Worm (Caenorhabditis elegans) whole organism, L3 larva: Measurements from ENCODE around the gene nlp-43.

ENCODE experiments used
- ceh-82 ChIP-seq: fragments of 150-350 bp; optimal IDR thresholded peaks from 2 replicates; lab custom pipeline; 2014; ENCODE audit warnings: missing biosample characterization, missing genetic modification characterization
- daf-12 ChIP-seq: fragments of 150-350 bp; optimal IDR thresholded peaks from 2 replicates; lab custom pipeline; 2014; ENCODE audit warnings: missing biosample characterization, missing genetic modification reagents, missing genetic modification characterization
- egl-27 ChIP-seq: sonication (generic microtip); optimal IDR thresholded peaks from 4 replicates; lab custom pipeline; 2017; ENCODE audit warnings: missing biosample characterization, missing genetic modification reagents, missing genetic modification characterization
- elt-2 ChIP-seq: sonication (generic microtip); optimal IDR thresholded peaks from 2 replicates; lab custom pipeline; 2016; ENCODE audit warnings: missing genetic modification reagents, mild to moderate bottlenecking, missing genetic modification characterization, missing compliant biosample characterization
- eor-1 ChIP-seq, 2 experiments: fragments of 150-350 bp; optimal IDR thresholded peaks; 2 replicates each; lab custom pipeline; 2014 to 2018; ENCODE audit warnings: missing biosample characterization in 2 of 2, missing genetic modification characterization in 2 of 2
- mdl-1 ChIP-seq: fragments of 150-350 bp; optimal IDR thresholded peaks from 2 replicates; lab custom pipeline; 2014; ENCODE audit warnings: missing biosample characterization, missing genetic modification characterization
- nhr-11 ChIP-seq: fragments of 150-350 bp; optimal IDR thresholded peaks from 2 replicates; lab custom pipeline; 2014; ENCODE audit warnings: missing biosample characterization, missing genetic modification characterization
- nhr-67 ChIP-seq: fragments of 150-350 bp; optimal IDR thresholded peaks from 2 replicates; lab custom pipeline; 2014; ENCODE audit warnings: missing biosample characterization, missing genetic modification characterization
- nhr-77 ChIP-seq: fragments of 150-350 bp; optimal IDR thresholded peaks from 2 replicates; lab custom pipeline; 2014; ENCODE audit warnings: missing biosample characterization, missing genetic modification characterization
- snpc-4 ChIP-seq: fragments of 150-350 bp; optimal IDR thresholded peaks from 2 replicates; lab custom pipeline; 2014; ENCODE audit warnings: missing biosample characterization, missing genetic modification characterization
- tbx-2 ChIP-seq: sonication (generic microtip); optimal IDR thresholded peaks from 2 replicates; lab custom pipeline; 2016; ENCODE audit warnings: mild to moderate bottlenecking, missing genetic modification characterization, missing compliant biosample characterization
- unc-62 ChIP-seq: fragments of 150-350 bp; sonication (generic microtip); optimal IDR thresholded peaks from 4 replicates; lab custom pipeline; 2014; ENCODE audit warnings: missing biosample characterization, missing genetic modification reagents, missing genetic modification characterization
- zag-1 ChIP-seq: fragments of 150-350 bp; optimal IDR thresholded peaks from 2 replicates; lab custom pipeline; 2014; ENCODE audit warnings: missing biosample characterization, missing genetic modification characterization
- ztf-4 ChIP-seq: fragments of 150-350 bp; optimal IDR thresholded peaks from 2 replicates; lab custom pipeline; 2014; ENCODE audit warnings: missing biosample characterization, missing genetic modification characterization

DNA sequence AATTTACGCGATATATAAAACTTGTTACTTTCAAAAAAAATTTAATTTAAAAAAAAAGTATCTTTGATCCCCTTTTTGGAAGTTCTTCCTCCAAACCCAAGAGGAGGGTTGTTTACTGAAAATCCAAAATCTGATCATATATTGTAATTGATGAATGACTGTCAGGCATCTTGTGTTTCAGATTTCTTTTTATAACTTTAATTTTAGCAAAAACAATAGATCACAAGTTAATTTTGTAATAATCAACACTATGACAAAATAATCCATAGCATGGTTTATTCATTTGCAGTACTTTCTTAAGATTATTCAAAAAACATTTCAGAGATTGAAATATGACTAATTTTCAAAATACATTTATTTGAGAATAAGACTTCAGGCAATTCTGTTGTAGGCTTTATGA, 50.1 kb downstream of the nlp-43 start:
- no peak for TF ChIP-seq zag-1
- no peak for TF ChIP-seq egl-27 (tag; lab: Kevin White, UChicago)
- no peak for TF ChIP-seq ztf-4 (tag; lab: Kevin White, UChicago)
- TF ChIP-seq snpc-4 (tag; lab: Kevin White, UChicago): no peak
- TF ChIP-seq nhr-67: no peak
- TF ChIP-seq eor-1 (tag; optimal IDR thresholded peaks at IDR 0.05; lab: Kevin White, UChicago): no peak
- TF ChIP-seq ceh-82 (tag; lab: Kevin White, UChicago): no peak
- no peak for TF ChIP-seq daf-12
- no peak for TF ChIP-seq elt-2 (tag; lab: Kevin White, UChicago)
- no peak for TF ChIP-seq mdl-1 (tag; lab: Kevin White, UChicago)
- TF ChIP-seq unc-62: no peak
- TF ChIP-seq tbx-2: no peak
- no peak for TF ChIP-seq nhr-11 (tag; lab: Kevin White, UChicago)
- TF ChIP-seq nhr-77 (tag; lab: Kevin White, UChicago): no peak
